Worm (Caenorhabditis elegans) whole organism, L3 larva: Measurements from ENCODE around the gene wdr-5.3.

Experiments used
- ama-1 ChIP-seq: fragments of 150-350 bp; optimal IDR thresholded peaks from 2 replicates; lab custom pipeline; 2018
- elt-1 ChIP-seq: fragments of 150-350 bp; optimal IDR thresholded peaks from 2 replicates; lab custom pipeline; 2014; ENCODE audit warnings: missing biosample characterization, missing genetic modification characterization
- fos-1 ChIP-seq: fragments of 150-350 bp; optimal IDR thresholded peaks from 2 replicates; lab custom pipeline; 2014; ENCODE audit warnings: missing biosample characterization, missing genetic modification characterization
- jun-1 ChIP-seq: fragments of 150-350 bp; optimal IDR thresholded peaks from 2 replicates; lab custom pipeline; 2014; ENCODE audit warnings: missing biosample characterization, missing genetic modification reagents, missing genetic modification characterization
- lin-39 ChIP-seq: fragments of 150-350 bp; optimal IDR thresholded peaks from 2 replicates; lab custom pipeline; 2018; ENCODE audit warnings: missing biosample characterization, missing genetic modification reagents, missing genetic modification characterization
- mdl-1 ChIP-seq: fragments of 150-350 bp; optimal IDR thresholded peaks from 2 replicates; lab custom pipeline; 2014; ENCODE audit warnings: missing biosample characterization, missing genetic modification characterization
- nhr-11 ChIP-seq: fragments of 150-350 bp; optimal IDR thresholded peaks from 2 replicates; lab custom pipeline; 2014; ENCODE audit warnings: missing biosample characterization, missing genetic modification characterization
- nhr-237 ChIP-seq: fragments of 150-350 bp; optimal IDR thresholded peaks from 2 replicates; lab custom pipeline; 2014; ENCODE audit warnings: missing biosample characterization, missing genetic modification characterization
- nhr-28 ChIP-seq: fragments of 150-350 bp; optimal IDR thresholded peaks from 2 replicates; lab custom pipeline; 2014; ENCODE audit warnings: missing biosample characterization, missing genetic modification characterization
- nhr-77 ChIP-seq: fragments of 150-350 bp; optimal IDR thresholded peaks from 2 replicates; lab custom pipeline; 2014; ENCODE audit warnings: missing biosample characterization, missing genetic modification characterization
- pha-4 ChIP-seq: fragments of 150-350 bp; optimal IDR thresholded peaks from 2 replicates; lab custom pipeline; 2014; ENCODE audit warnings: missing biosample characterization, missing genetic modification reagents, missing genetic modification characterization
- tbx-2 ChIP-seq: sonication (generic microtip); optimal IDR thresholded peaks from 2 replicates; lab custom pipeline; 2016; ENCODE audit warnings: mild to moderate bottlenecking, missing genetic modification characterization, missing compliant biosample characterization
- ztf-4 ChIP-seq: fragments of 150-350 bp; optimal IDR thresholded peaks from 2 replicates; lab custom pipeline; 2014; ENCODE audit warnings: missing biosample characterization, missing genetic modification characterization

DNA sequence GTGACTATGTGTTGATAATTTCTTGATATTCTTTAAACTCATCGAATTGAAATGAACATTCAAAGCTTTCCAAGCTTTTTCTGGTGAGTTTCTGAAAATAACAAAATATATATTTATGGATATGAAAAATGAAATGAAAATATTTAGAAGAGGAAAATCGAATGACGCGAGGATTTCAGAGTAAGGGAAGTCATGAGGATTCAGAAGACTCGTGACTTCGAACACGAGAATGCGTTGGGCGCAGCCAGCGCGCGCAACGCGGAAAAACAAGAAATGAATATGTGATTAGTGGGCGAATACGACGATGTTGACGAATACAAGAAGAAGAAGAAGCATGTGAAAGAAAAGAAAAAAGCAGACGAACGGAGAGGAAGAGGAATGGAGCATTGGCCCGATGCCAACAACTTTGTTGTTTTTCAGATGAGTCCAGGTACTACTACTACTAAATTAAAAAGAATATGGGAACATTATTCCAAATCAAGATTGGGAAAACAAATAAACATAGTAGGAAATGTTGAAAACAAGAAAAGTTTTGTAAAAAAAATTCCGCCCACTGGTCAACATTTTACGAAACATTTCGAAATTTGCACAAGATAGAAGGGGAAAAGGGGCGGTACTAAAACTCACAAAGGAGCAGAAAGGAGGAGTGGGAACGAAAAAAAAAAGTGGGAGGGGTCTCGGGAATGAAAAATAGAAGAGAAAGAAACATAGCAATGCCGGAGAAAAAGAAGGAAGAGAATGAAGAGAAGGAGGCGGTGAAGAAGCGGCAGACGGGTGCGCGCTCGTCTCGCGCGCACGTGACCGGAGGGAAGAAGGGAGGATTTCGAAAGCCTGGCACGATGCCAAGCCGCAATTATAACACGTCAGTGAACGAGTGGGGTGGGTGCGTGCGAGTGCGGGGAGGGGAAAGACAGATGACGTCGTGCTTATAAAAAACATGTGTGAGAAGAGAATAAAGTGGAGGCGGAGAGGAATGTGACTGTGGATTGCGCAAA lies 21.5 kb upstream of the wdr-5.3 start:
- TF ChIP-seq ztf-4 (tag; lab: Kevin White, UChicago) (peak; percentile 47), nhr-28 (no peak), mdl-1 (tag; lab: Kevin White, UChicago) (peak; percentile 97), jun-1 (tag; lab: Kevin White, UChicago) (peak; percentile 87), elt-1 (peak; percentile 6), tbx-2 (tag; lab: Kevin White, UChicago) (peak; percentile 89), pha-4 (peak; percentile 83), fos-1 (tag; lab: Kevin White, UChicago) (peak; percentile 42), ama-1 (lab: Kevin White, UChicago) (peak; percentile 4), lin-39 (tag; lab: Kevin White, UChicago) (peak; percentile 100), nhr-11 (tag; lab: Kevin White, UChicago) (peak; percentile 85), nhr-77 (tag; lab: Kevin White, UChicago) (no peak), nhr-237 (tag; lab: Kevin White, UChicago) (no peak)
